Worm (Caenorhabditis elegans): ENCODE measurements around the gene arl-1.
A peak's percentile ranks its signal among the peaks of the same experiment; 100 is the strongest.

- TF ChIP-seq die-1 (tag; optimal IDR thresholded peaks at IDR 0.05) (peak; percentile 66), aptf-2 (GFP tag; conservative IDR thresholded peaks at IDR 0.05) (peak; percentile 45; the same call in 1 of the 2 replicates), F49E8.2 (tag; optimal IDR thresholded peaks at IDR 0.05; ENCODE audit: insufficient read depth) (no peak), xnd-1 (tag; optimal IDR thresholded peaks at IDR 0.05) (no peak), ama-1 (optimal IDR thresholded peaks at IDR 0.05) (peak; percentile 68), ama-1 (GFP tag; optimal IDR thresholded peaks at IDR 0.05) (no peak), snpc-4 (GFP tag; optimal IDR thresholded peaks at IDR 0.05) (no peak), snpc-4 (tag; optimal IDR thresholded peaks at IDR 0.05) (peak in 3 of 4 experiments; percentile 84 to 89 (median 89))
These were observed 20.6 kb upstream of the arl-1 start, which contains the start of gene iff-2 for ce11 chrII:8561227-8561626.

All from whole organism, young adult.